Worm (Caenorhabditis elegans) whole organism, young adult: ENCODE data around the gene F30H5.5.

ENCODE experiments used
- B0261.1 ChIP-seq: sonication (generic microtip); optimal IDR thresholded peaks from 2 replicates; lab custom pipeline; 2016; ENCODE audit warnings: mild to moderate bottlenecking, missing genetic modification characterization, moderate library complexity, missing compliant biosample characterization
- B0336.3 ChIP-seq: fragments of 200-800 bp; sonication (Bioruptor generic); IDR thresholded peaks from 2 replicates; pipeline ENCODE4 v1.3.6; 2022; ENCODE audit warnings: missing genetic modification characterization, missing compliant biosample characterization
- C06A6.2 ChIP-seq: fragments of 200-800 bp; sonication (Bioruptor generic); conservative IDR thresholded peaks from 2 replicates; pipeline ENCODE4 v1.3.6; 2022; ENCODE audit warnings: missing genetic modification characterization, missing compliant biosample characterization
- C17E4.6 ChIP-seq: fragments of 200-800 bp; sonication (Bioruptor generic); IDR thresholded peaks from 2 replicates; pipeline ENCODE4 v1.3.6; 2022; ENCODE audit warnings: missing genetic modification reagents, missing genetic modification characterization, missing compliant biosample characterization
- F22D6.2 ChIP-seq: sonication (generic microtip); optimal IDR thresholded peaks from 2 replicates; lab custom pipeline; 2016; ENCODE audit warnings: mild to moderate bottlenecking, missing genetic modification characterization, missing compliant biosample characterization
- F33H1.4 ChIP-seq: fragments of 200-800 bp; sonication (Bioruptor generic); IDR thresholded peaks from 2 replicates; pipeline ENCODE4 v1.3.6; 2022; ENCODE audit warnings: missing genetic modification reagents, missing genetic modification characterization, missing compliant biosample characterization
- F52B5.7 ChIP-seq: sonication (generic microtip); optimal IDR thresholded peaks from 2 replicates; lab custom pipeline; 2016; ENCODE audit warnings: mild to moderate bottlenecking, missing genetic modification characterization, missing compliant biosample characterization
- K12H6.12 ChIP-seq: fragments of 200-800 bp; sonication (Bioruptor generic); optimal IDR thresholded peaks from 2 replicates; lab custom pipeline; 2018; ENCODE audit warnings: mild to moderate bottlenecking, missing genetic modification characterization, missing compliant biosample characterization
- T07F8.4 ChIP-seq: sonication (generic microtip); optimal IDR thresholded peaks from 2 replicates; lab custom pipeline; 2016; ENCODE audit warnings: mild to moderate bottlenecking, missing genetic modification characterization, moderate library complexity, missing compliant biosample characterization
- Y79H2A.3 ChIP-seq: fragments of 200-800 bp; sonication (Bioruptor generic); conservative IDR thresholded peaks from 2 replicates; pipeline ENCODE4 v1.3.6; 2022; ENCODE audit warnings: missing genetic modification reagents, missing genetic modification characterization, missing compliant biosample characterization
- akir-1 ChIP-seq: fragments of 200-800 bp; sonication (Bioruptor generic); optimal IDR thresholded peaks from 2 replicates; lab custom pipeline; 2018; ENCODE audit warnings: mild to moderate bottlenecking, missing genetic modification characterization, moderate library complexity, missing compliant biosample characterization
- ama-1 ChIP-seq, 3 experiments: fragments of 150-350 bp in 1 of 3; sonication (generic microtip) in 2 of 3; optimal IDR thresholded peaks; 2 replicates each; lab custom pipeline; 2014 to 2018; ENCODE audit warnings: missing biosample characterization in 2 of 3, missing genetic modification characterization in 2 of 3, missing genetic modification reagents in 2 of 3
- aptf-2 ChIP-seq: fragments of 200-800 bp; sonication (Bioruptor generic); conservative IDR thresholded peaks from 2 replicates; pipeline ENCODE4 v1.3.6; 2022; ENCODE audit warnings: missing genetic modification reagents, missing genetic modification characterization, missing compliant biosample characterization
- aptf-3 ChIP-seq: fragments of 200-800 bp; sonication (Bioruptor generic); IDR thresholded peaks from 2 replicates; pipeline ENCODE4 v1.3.6; 2022; ENCODE audit warnings: missing genetic modification characterization, missing compliant biosample characterization
- attf-5 ChIP-seq: fragments of 200-800 bp; sonication (Bioruptor generic); optimal IDR thresholded peaks from 2 replicates; lab custom pipeline; 2018; ENCODE audit warnings: mild to moderate bottlenecking, missing genetic modification characterization, missing compliant biosample characterization
- ceh-100 ChIP-seq: fragments of 200-800 bp; sonication (Bioruptor generic); IDR thresholded peaks from 2 replicates; pipeline ENCODE4 v1.3.6; 2022; ENCODE audit warnings: missing genetic modification reagents, missing genetic modification characterization, missing compliant biosample characterization
- ceh-27 ChIP-seq: fragments of 200-800 bp; sonication (Bioruptor generic); optimal IDR thresholded peaks from 2 replicates; lab custom pipeline; 2018; ENCODE audit warnings: mild to moderate bottlenecking, missing genetic modification characterization, moderate library complexity, missing compliant biosample characterization
- ceh-40 ChIP-seq: fragments of 200-800 bp; sonication (Bioruptor generic); IDR thresholded peaks from 2 replicates; pipeline ENCODE4 v1.3.6; 2022; ENCODE audit warnings: missing genetic modification characterization, missing compliant biosample characterization
- efl-1 ChIP-seq: fragments of 150-350 bp; optimal IDR thresholded peaks from 2 replicates; lab custom pipeline; 2014; ENCODE audit warnings: missing biosample characterization, missing genetic modification reagents, missing genetic modification characterization
- egl-18 ChIP-seq: fragments of 200-800 bp; sonication (Bioruptor generic); IDR thresholded peaks from 2 replicates; pipeline ENCODE4 v1.3.6; 2022; ENCODE audit warnings: missing genetic modification reagents, missing genetic modification characterization, missing compliant biosample characterization
- fkh-3 ChIP-seq: sonication (generic microtip); optimal IDR thresholded peaks from 2 replicates; lab custom pipeline; 2016; ENCODE audit warnings: mild to moderate bottlenecking, missing genetic modification characterization, missing compliant biosample characterization
- let-526 ChIP-seq: fragments of 200-800 bp; sonication (Bioruptor generic); IDR thresholded peaks from 2 replicates; pipeline ENCODE4 v1.3.6; 2022; ENCODE audit warnings: missing genetic modification reagents, missing genetic modification characterization, missing compliant biosample characterization
- let-607 ChIP-seq, 2 experiments: fragments of 200-800 bp in 1 of 2; sonication (Bioruptor generic) in 1 of 2; sonication (generic microtip) in 1 of 2; optimal IDR thresholded peaks; 2 replicates each; lab custom pipeline; 2016 to 2018; ENCODE audit warnings: mild to moderate bottlenecking in 2 of 2, missing compliant biosample characterization in 2 of 2, missing genetic modification characterization in 2 of 2, moderate library complexity in 2 of 2, missing genotype in 1 of 2
- lir-1 ChIP-seq: fragments of 200-800 bp; sonication (Bioruptor generic); conservative IDR thresholded peaks from 2 replicates; pipeline ENCODE4 v1.3.6; 2022; ENCODE audit warnings: missing genetic modification reagents, missing genetic modification characterization, missing compliant biosample characterization
- lsl-1 ChIP-seq: fragments of 200-800 bp; sonication (Bioruptor generic); optimal IDR thresholded peaks from 2 replicates; lab custom pipeline; 2018; ENCODE audit warnings: mild to moderate bottlenecking, missing genetic modification characterization, moderate library complexity, missing compliant biosample characterization
- madf-3 ChIP-seq: fragments of 200-800 bp; sonication (Bioruptor generic); IDR thresholded peaks from 2 replicates; pipeline ENCODE4 v1.3.6; 2022; ENCODE audit warnings: missing genetic modification reagents, missing genetic modification characterization, missing compliant biosample characterization
- madf-6 ChIP-seq: fragments of 200-800 bp; sonication (Bioruptor generic); IDR thresholded peaks from 2 replicates; pipeline ENCODE4 v1.3.6; 2022; ENCODE audit warnings: missing genetic modification reagents, missing genetic modification characterization, missing compliant biosample characterization
- madf-8 ChIP-seq: fragments of 200-800 bp; sonication (Bioruptor generic); conservative IDR thresholded peaks from 2 replicates; pipeline ENCODE4 v1.3.6; 2022; ENCODE audit warnings: missing genetic modification reagents, missing genetic modification characterization, missing compliant biosample characterization
- mcd-1 ChIP-seq: fragments of 200-800 bp; sonication (Bioruptor generic); IDR thresholded peaks from 2 replicates; pipeline ENCODE4 v1.3.6; 2022; ENCODE audit warnings: missing genetic modification reagents, missing genetic modification characterization, missing compliant biosample characterization
- mes-4 ChIP-seq: sonication (generic microtip); optimal IDR thresholded peaks from 2 replicates; lab custom pipeline; 2016; ENCODE audit warnings: missing genotype, missing genetic modification characterization, missing compliant biosample characterization
- nfyb-1 ChIP-seq: fragments of 200-800 bp; sonication (Bioruptor generic); IDR thresholded peaks from 2 replicates; pipeline ENCODE4 v1.3.6; 2022; ENCODE audit warnings: missing genetic modification reagents, missing genetic modification characterization, missing compliant biosample characterization
- nhr-120 ChIP-seq: fragments of 200-800 bp; sonication (Bioruptor generic); IDR thresholded peaks from 2 replicates; pipeline ENCODE4 v1.3.6; 2022; ENCODE audit warnings: missing genetic modification characterization, missing compliant biosample characterization
- nhr-27 ChIP-seq: fragments of 200-800 bp; sonication (Bioruptor generic); optimal IDR thresholded peaks from 2 replicates; lab custom pipeline; 2018; ENCODE audit warnings: mild to moderate bottlenecking, missing genetic modification characterization, moderate library complexity, missing compliant biosample characterization
- nhr-80 ChIP-seq: sonication (generic microtip); optimal IDR thresholded peaks from 2 replicates; lab custom pipeline; 2016; ENCODE audit warnings: missing genetic modification characterization, missing compliant biosample characterization
- nhr-90 ChIP-seq: sonication (generic microtip); optimal IDR thresholded peaks from 2 replicates; lab custom pipeline; 2016; ENCODE audit warnings: missing genotype, mild to moderate bottlenecking, missing genetic modification characterization, missing compliant biosample characterization
- rcor-1 ChIP-seq: fragments of 200-800 bp; sonication (Bioruptor generic); IDR thresholded peaks from 2 replicates; pipeline ENCODE4 v1.3.6; 2022; ENCODE audit warnings: missing genetic modification reagents, missing genetic modification characterization, missing compliant biosample characterization
- rec-8 ChIP-seq, 2 experiments: sonication (generic microtip); optimal IDR thresholded peaks; 2 replicates each; lab custom pipeline; 2016; ENCODE audit warnings: mild to moderate bottlenecking in 2 of 2, missing genetic modification characterization in 2 of 2, missing genetic modification reagents in 2 of 2, missing genotype in 2 of 2, missing biosample characterization in 1 of 2, missing compliant biosample characterization in 1 of 2, moderate library complexity in 1 of 2
- repo-1 ChIP-seq: sonication (generic microtip); optimal IDR thresholded peaks from 2 replicates; lab custom pipeline; 2017; ENCODE audit warnings: mild to moderate bottlenecking, missing genetic modification characterization, missing compliant biosample characterization
- sea-2 ChIP-seq: fragments of 200-800 bp; sonication (Bioruptor generic); IDR thresholded peaks from 2 replicates; pipeline ENCODE4 v1.3.6; 2022; ENCODE audit warnings: missing genetic modification characterization, missing compliant biosample characterization
- snpc-3.4 ChIP-seq: sonication (generic microtip); optimal IDR thresholded peaks from 2 replicates; lab custom pipeline; 2017; ENCODE audit warnings: missing genetic modification characterization, mild to moderate bottlenecking, missing compliant biosample characterization, antibody characterized with exemption, moderate library complexity, missing genotype, missing genetic modification reagents
- snpc-4 ChIP-seq, 5 experiments: fragments of 150-350 bp in 1 of 5; sonication (generic microtip) in 4 of 5; optimal IDR thresholded peaks; 2 replicates each; lab custom pipeline; 2014 to 2018; ENCODE audit warnings: missing genetic modification characterization in 5 of 5, missing biosample characterization in 3 of 5, antibody characterized with exemption in 2 of 5, mild to moderate bottlenecking in 2 of 5, missing compliant biosample characterization in 2 of 5, missing genotype in 2 of 5, moderate library complexity in 2 of 5, missing genetic modification reagents in 1 of 5
- unc-62 ChIP-seq: fragments of 150-350 bp; optimal IDR thresholded peaks from 2 replicates; lab custom pipeline; 2014; ENCODE audit warnings: missing biosample characterization, missing genetic modification reagents, missing genetic modification characterization
- zfh-2 ChIP-seq: fragments of 200-800 bp; sonication (Bioruptor generic); conservative IDR thresholded peaks from 2 replicates; pipeline ENCODE4 v1.3.6; 2022; ENCODE audit warnings: missing genetic modification reagents, missing genetic modification characterization, missing compliant biosample characterization
- ztf-25 ChIP-seq: fragments of 200-800 bp; sonication (Bioruptor generic); IDR thresholded peaks from 2 replicates; pipeline ENCODE4 v1.3.6; 2022; ENCODE audit warnings: missing genetic modification reagents, missing genetic modification characterization, missing compliant biosample characterization
- ztf-26 ChIP-seq: sonication (generic microtip); optimal IDR thresholded peaks from 2 replicates; lab custom pipeline; 2017; ENCODE audit warnings: missing genetic modification characterization, missing compliant biosample characterization
- ztf-28 ChIP-seq: fragments of 200-800 bp; sonication (Bioruptor generic); IDR thresholded peaks from 2 replicates; pipeline ENCODE4 v1.3.6; 2022; ENCODE audit warnings: missing genetic modification reagents, missing genetic modification characterization, missing compliant biosample characterization
- ztf-3 ChIP-seq: fragments of 200-800 bp; sonication (Bioruptor generic); optimal IDR thresholded peaks from 2 replicates; lab custom pipeline; 2018; ENCODE audit warnings: mild to moderate bottlenecking, missing genetic modification characterization, missing compliant biosample characterization

The F30H5.5 gene

DNA sequence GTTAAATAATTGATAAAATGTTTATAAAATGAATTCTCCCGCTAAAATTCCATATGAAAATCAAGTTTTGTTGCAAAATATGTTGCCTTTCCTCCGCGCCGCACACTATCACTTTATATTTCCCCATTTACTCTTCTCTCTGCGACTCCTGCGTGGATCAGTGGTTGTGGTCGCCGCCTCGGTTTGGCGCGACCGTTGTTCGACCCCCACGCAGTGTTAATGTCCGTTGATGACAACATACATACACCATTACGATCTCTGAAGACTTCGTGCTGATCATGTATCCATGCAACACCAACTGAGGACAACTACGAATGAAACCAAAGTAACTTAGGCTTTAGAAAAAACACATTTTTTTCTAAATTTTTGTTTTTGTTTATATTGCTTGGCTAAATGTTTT lies 14.0 kb downstream of the F30H5.5 start (continued):
- TF ChIP-seq lir-1: peak; percentile 58
- TF ChIP-seq rec-8 (tag; optimal IDR thresholded peaks at IDR 0.05; lab: Kevin White, UChicago): peak; percentile 86 to 95
- TF ChIP-seq ztf-3: peak; percentile 56
- peak; percentile 76; the same call in 1 of the 2 replicates for TF ChIP-seq Y79H2A.3 (GFP tag; lab: Robert Waterston, UW)
- TF ChIP-seq F33H1.4: peak; percentile 21; the same call in 1 of the 2 replicates
- peak; percentile 94 for TF ChIP-seq nhr-27
- peak; percentile 72 for TF ChIP-seq ztf-28 (GFP tag; lab: Robert Waterston, UW)
- TF ChIP-seq C06A6.2: peak; percentile 57
- TF ChIP-seq let-607 (tag; optimal IDR thresholded peaks at IDR 0.05; lab: Kevin White, UChicago): peak; percentile 57 to 81
- TF ChIP-seq akir-1 (GFP tag; lab: Kevin White, UChicago): no peak
- TF ChIP-seq B0336.3 (GFP tag; lab: Robert Waterston, UW): peak; percentile 91
- TF ChIP-seq nhr-90: peak; percentile 94
- TF ChIP-seq lsl-1 (GFP tag; lab: Kevin White, UChicago): peak; percentile 53
- TF ChIP-seq efl-1: no peak
- no peak for TF ChIP-seq madf-3 (GFP tag; lab: Robert Waterston, UW)
- TF ChIP-seq C17E4.6 (GFP tag; lab: Robert Waterston, UW): no peak; the same call in 1 of the 2 replicates
- peak; percentile 85 for TF ChIP-seq fkh-3
- TF ChIP-seq madf-8: 0 out of 2 replicates have a peak, but pooled peaks have one; percentile 22
- peak; percentile 61 for TF ChIP-seq F22D6.2
- TF ChIP-seq nhr-80 (tag; lab: Kevin White, UChicago): peak; percentile 63
- peak; percentile 87 for TF ChIP-seq K12H6.12 (tag; lab: Kevin White, UChicago)
- TF ChIP-seq let-526 (GFP tag; lab: Robert Waterston, UW): no peak; the same call in 1 of the 2 replicates
- TF ChIP-seq aptf-3: 0 out of 2 replicates have a peak, but pooled peaks have one; percentile 78
- peak; percentile 88 for TF ChIP-seq T07F8.4
- 0 out of 2 replicates have a peak, but pooled peaks have one; percentile 78 for TF ChIP-seq nhr-120 (GFP tag; lab: Robert Waterston, UW)
- TF ChIP-seq aptf-2 (GFP tag; lab: Robert Waterston, UW): 0 out of 2 replicates have a peak, but pooled peaks have one; percentile 51
- peak; percentile 91 for TF ChIP-seq B0261.1 (tag; lab: Kevin White, UChicago)
- peak; percentile 96 for TF ChIP-seq F52B5.7
- TF ChIP-seq ceh-40 (GFP tag; lab: Robert Waterston, UW): peak; percentile 63; the same call in 1 of the 2 replicates
- peak; percentile 95 for TF ChIP-seq ztf-25 (GFP tag; lab: Robert Waterston, UW)
- TF ChIP-seq nfyb-1 (GFP tag; lab: Robert Waterston, UW): peak; percentile 88
- peak; percentile 74 for TF ChIP-seq snpc-4 (GFP tag; optimal IDR thresholded peaks at IDR 0.05; lab: Kevin White, UChicago)
- peak; percentile 43 to 88 (median 60) for TF ChIP-seq snpc-4 (tag; optimal IDR thresholded peaks at IDR 0.05; lab: Kevin White, UChicago)
- TF ChIP-seq ceh-100 (GFP tag; lab: Robert Waterston, UW): 0 out of 2 replicates have a peak, but pooled peaks have one; percentile 48
- TF ChIP-seq mes-4: peak; percentile 58
- peak; percentile 89 for TF ChIP-seq ceh-27 (GFP tag; lab: Kevin White, UChicago)
- peak; percentile 76 for TF ChIP-seq snpc-3.4
- peak; percentile 70; the same call in 1 of the 2 replicates for TF ChIP-seq zfh-2 (GFP tag; lab: Robert Waterston, UW)
- TF ChIP-seq ama-1 (optimal IDR thresholded peaks at IDR 0.05; lab: Kevin White, UChicago): no peak
- TF ChIP-seq ama-1 (GFP tag; optimal IDR thresholded peaks at IDR 0.05; lab: Kevin White, UChicago): peak; percentile 74 to 88
- no peak for TF ChIP-seq egl-18 (GFP tag; lab: Robert Waterston, UW)
- peak; percentile 87 for TF ChIP-seq ztf-26 (tag; lab: Kevin White, UChicago)
- peak; percentile 87 for TF ChIP-seq rcor-1 (GFP tag; lab: Robert Waterston, UW)
- no peak for TF ChIP-seq sea-2 (GFP tag; lab: Robert Waterston, UW)
- TF ChIP-seq madf-6 (GFP tag; lab: Robert Waterston, UW): peak; percentile 67
- TF ChIP-seq mcd-1 (GFP tag; lab: Robert Waterston, UW): peak; percentile 79
- TF ChIP-seq repo-1: peak; percentile 90
- TF ChIP-seq unc-62 (GFP tag; lab: Kevin White, UChicago): no peak
- TF ChIP-seq attf-5: peak; percentile 75
